Fruit fly (Drosophila melanogaster): Measurements from ENCODE around the gene S1P.

S1P gene

DNA sequence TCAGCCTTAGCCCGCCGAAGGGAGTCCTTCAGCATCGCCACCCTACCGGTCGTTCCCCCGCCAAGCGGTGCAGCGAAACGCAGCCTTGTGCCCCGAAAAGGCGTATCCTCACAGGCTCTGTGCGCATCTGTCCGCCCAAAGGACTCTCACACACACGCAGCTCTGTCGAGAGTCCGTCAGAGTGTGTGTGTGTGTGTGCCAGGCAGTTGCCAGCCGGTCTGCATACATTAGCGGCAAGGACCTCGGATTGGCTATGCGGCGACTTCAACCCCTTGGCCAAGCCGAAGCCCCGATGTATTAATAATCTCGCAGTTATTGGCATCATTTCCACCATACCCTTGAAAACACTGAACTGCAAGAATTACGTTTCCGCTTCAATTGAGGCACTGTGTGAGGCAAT, 6.6 kb downstream of the S1P start (continued):
- no peak for TF ChIP-seq pfk (GFP tag; optimal IDR thresholded peaks at IDR 0.05)
- TF ChIP-seq CG6175 (GFP tag; IDR thresholded peaks at IDR 0.05): 0 out of 3 replicates have a peak, but pooled peaks have one; percentile 27
- TF ChIP-seq lmd (GFP tag; IDR thresholded peaks at IDR 0.05): no peak
- no peak for TF ChIP-seq ind (GFP tag; optimal IDR thresholded peaks at IDR 0.05)
- TF ChIP-seq Sox100B (GFP tag; optimal IDR thresholded peaks at IDR 0.05): no peak
- TF ChIP-seq Nf-YB (GFP tag; optimal IDR thresholded peaks at IDR 0.05): peak; percentile 92
- TF ChIP-seq Ets65A (GFP tag): peak; percentile 25
- TF ChIP-seq ems (GFP tag; optimal IDR thresholded peaks at IDR 0.05): no peak
- TF ChIP-seq Lhr (GFP tag; optimal IDR thresholded peaks at IDR 0.05): no peak
- no peak for TF ChIP-seq CoRest (tag; optimal IDR thresholded peaks at IDR 0.05)
- no peak for TF ChIP-seq pnt (GFP tag; optimal IDR thresholded peaks at IDR 0.05)
- TF ChIP-seq Med (GFP tag): no peak
- peak; percentile 60 for TF ChIP-seq pros (GFP tag; optimal IDR thresholded peaks at IDR 0.05)
- peak; percentile 18 for TF ChIP-seq nerfin-1 (tag; optimal IDR thresholded peaks at IDR 0.05)
- no peak for TF ChIP-seq CG4328 (GFP tag; optimal IDR thresholded peaks at IDR 0.05)
- no peak for TF ChIP-seq Dfd (GFP tag; optimal IDR thresholded peaks at IDR 0.05)

- TF ChIP-seq CG4707 (GFP tag; optimal IDR thresholded peaks at IDR 0.05) (no peak), prd (optimal IDR thresholded peaks at IDR 0.05) (no peak), prd (GFP tag; IDR thresholded peaks at IDR 0.05) (no peak; the same call in 1 of the 3 replicates), lilli (GFP tag; optimal IDR thresholded peaks at IDR 0.05) (peak; percentile 64), Deaf1 (tag; optimal IDR thresholded peaks at IDR 0.05) (no peak), Neu2 (GFP tag; optimal IDR thresholded peaks at IDR 0.05; ENCODE audit: borderline replicate concordance) (no peak), Hr51 (GFP tag; optimal IDR thresholded peaks at IDR 0.05) (peak in 1 of 2 experiments; percentile 16), salm (tag; optimal IDR thresholded peaks at IDR 0.05) (no peak), CG14050 (GFP tag; IDR thresholded peaks at IDR 0.05) (no peak), bowl (GFP tag; IDR thresholded peaks at IDR 0.05) (no peak), CG17361 (GFP tag; IDR thresholded peaks at IDR 0.05) (no peak; the same call in 2 of the 3 replicates), ERR (GFP tag; optimal IDR thresholded peaks at IDR 0.05) (peak; percentile 32), fd3F (GFP tag; optimal IDR thresholded peaks at IDR 0.05) (peak; percentile 18), oc (tag; optimal IDR thresholded peaks at IDR 0.05) (no peak), h (optimal IDR thresholded peaks at IDR 0.05) (no peak), CG11723 (GFP tag; optimal IDR thresholded peaks at IDR 0.05) (no peak), esg (GFP tag; conservative IDR thresholded peaks at IDR 0.05) (no peak), CG16813 (GFP tag; IDR thresholded peaks at IDR 0.05; ENCODE audit: partially characterized antibody) (peak; percentile 54; the same call in 2 of the 3 replicates), psq (GFP tag; optimal IDR thresholded peaks at IDR 0.05) (peak; percentile 27), Bteb2 (GFP tag; optimal IDR thresholded peaks at IDR 0.05) (peak; percentile 2), YL-1 (GFP tag; optimal IDR thresholded peaks at IDR 0.05) (no peak), Gug (GFP tag; IDR thresholded peaks at IDR 0.05) (peak; percentile 59; the same call in 2 of the 4 replicates), CG7987 (GFP tag; optimal IDR thresholded peaks at IDR 0.05) (no peak), rib (GFP tag; IDR thresholded peaks at IDR 0.05) (peak; percentile 34; the same call in 1 of the 2 replicates), CG13624 (GFP tag; optimal IDR thresholded peaks at IDR 0.05) (peak; percentile 57), CG7963 (GFP tag; IDR thresholded peaks at IDR 0.05; ENCODE audit: partially characterized antibody) (no peak), grn (GFP tag; optimal IDR thresholded peaks at IDR 0.05) (no peak), CG31388 (GFP tag; optimal IDR thresholded peaks at IDR 0.05) (peak; percentile 16), C15 (GFP tag; IDR thresholded peaks at IDR 0.05) (no peak), CG17802 (tag; optimal IDR thresholded peaks at IDR 0.05) (no peak), ash1 (GFP tag; optimal IDR thresholded peaks at IDR 0.05) (peak; percentile 1), CG18262 (tag; optimal IDR thresholded peaks at IDR 0.05) (no peak), B-H2 (GFP tag; optimal IDR thresholded peaks at IDR 0.05) (no peak), CG13424 (tag; optimal IDR thresholded peaks at IDR 0.05) (no peak), CG10274 (GFP tag; optimal IDR thresholded peaks at IDR 0.05) (no peak), CG14441 (GFP tag; IDR thresholded peaks at IDR 0.05) (peak; percentile 57)
Observed at dm6 chr3L:21604265-21604664, 12.9 kb downstream of the S1P start.
